Fruit fly (Drosophila melanogaster): ENCODE measurements around the gene Smyd4-2.

The Smyd4-2 gene

dm6 chr3L:12401800-12402199 is at the start of gene Smyd4-2:
Smyd4-2 (minus strand) TSS chr3L:12401935.
- TF ChIP-seq noc (tag; optimal IDR thresholded peaks at IDR 0.05) = no peak

- no peak for TF ChIP-seq noc (tag; optimal IDR thresholded peaks at IDR 0.05)
Observed at dm6 chr3L:12447501-12447900, 45.8 kb upstream of the Smyd4-2 start.

dm6 chr3L:12447081-12447480 is 45.3 kb upstream of the Smyd4-2 start:
- no peak for TF ChIP-seq noc (tag; optimal IDR thresholded peaks at IDR 0.05)

dm6 chr3L:12444040-12444439 is 42.3 kb upstream of the Smyd4-2 start:
- TF ChIP-seq noc (tag; optimal IDR thresholded peaks at IDR 0.05) = no peak

- no peak for TF ChIP-seq noc (tag; optimal IDR thresholded peaks at IDR 0.05)
Observed at dm6 chr3L:12442593-12442992, 40.9 kb upstream of the Smyd4-2 start.

dm6 chr3L:12434432-12434831 is 32.7 kb upstream of the Smyd4-2 start:
- TF ChIP-seq noc (tag; optimal IDR thresholded peaks at IDR 0.05) = no peak

- no peak for TF ChIP-seq noc (tag; optimal IDR thresholded peaks at IDR 0.05)
Observed at dm6 chr3L:12433710-12434109, 32.0 kb upstream of the Smyd4-2 start.

- TF ChIP-seq noc (tag; optimal IDR thresholded peaks at IDR 0.05) = no peak
Observed at dm6 chr3L:12432392-12433012, 30.8 kb upstream of the Smyd4-2 start, which contains the start of gene toe. toe (minus strand) TSS chr3L:12432668.

dm6 chr3L:12420437-12420836 is 18.7 kb upstream of the Smyd4-2 start:
- no peak for TF ChIP-seq noc (tag; optimal IDR thresholded peaks at IDR 0.05)

dm6 chr3L:12417341-12417740 is 15.6 kb upstream of the Smyd4-2 start, which contains the start of gene ArfGAP1:
ArfGAP1 (minus strand) TSS chr3L:12417580.
- TF ChIP-seq noc (tag; optimal IDR thresholded peaks at IDR 0.05) = no peak

- no peak for TF ChIP-seq noc (tag; optimal IDR thresholded peaks at IDR 0.05)
Observed at dm6 chr3L:12414189-12414964, 12.6 kb upstream of the Smyd4-2 start, which contains the start of gene SCaMC. SCaMC (minus strand) TSS chr3L:12414842.

dm6 chr3L:12411214-12411685 is 9.5 kb upstream of the Smyd4-2 start:
- no peak for TF ChIP-seq noc (tag; optimal IDR thresholded peaks at IDR 0.05)

- TF ChIP-seq noc (tag; optimal IDR thresholded peaks at IDR 0.05) = peak; percentile 51
Observed at dm6 chr3L:12410472-12411213, 8.9 kb upstream of the Smyd4-2 start.

dm6 chr3L:12409343-12410302 is 7.9 kb upstream of the Smyd4-2 start:
- TF ChIP-seq noc (tag; optimal IDR thresholded peaks at IDR 0.05) = peak; percentile 45

All from whole organism, larva.